Worm (Caenorhabditis elegans) whole organism, L2 larva: ENCODE data around the gene F35E12.2.

Experiments
- F13H6.1 ChIP-seq: sonication (generic microtip); optimal IDR thresholded peaks from 2 replicates; lab custom pipeline; 2016; ENCODE audit warnings: missing genetic modification characterization, missing compliant biosample characterization
- R02D3.7 ChIP-seq: fragments of 150-350 bp; optimal IDR thresholded peaks from 2 replicates; lab custom pipeline; 2014; ENCODE audit warnings: missing biosample characterization, missing genetic modification characterization
- alr-1 ChIP-seq: fragments of 150-350 bp; optimal IDR thresholded peaks from 2 replicates; lab custom pipeline; 2014; ENCODE audit warnings: missing biosample characterization, missing genetic modification characterization
- aly-2 ChIP-seq: fragments of 150-350 bp; optimal IDR thresholded peaks from 2 replicates; lab custom pipeline; 2014; ENCODE audit warnings: missing biosample characterization, missing genetic modification characterization
- blmp-1 ChIP-seq: sonication (generic microtip); optimal IDR thresholded peaks from 2 replicates; lab custom pipeline; 2017; ENCODE audit warnings: missing genetic modification characterization, mild to moderate bottlenecking, missing compliant biosample characterization, antibody characterized with exemption, moderate library complexity; ENCODE audit not compliant: insufficient read depth
- crh-2 ChIP-seq: sonication (generic microtip); optimal IDR thresholded peaks from 2 replicates; lab custom pipeline; 2017; ENCODE audit warnings: missing biosample characterization, missing genetic modification characterization
- dmd-4 ChIP-seq: sonication (generic microtip); optimal IDR thresholded peaks from 2 replicates; lab custom pipeline; 2017; ENCODE audit warnings: missing biosample characterization, missing genetic modification characterization
- elt-1 ChIP-seq: fragments of 150-350 bp; optimal IDR thresholded peaks from 2 replicates; lab custom pipeline; 2014; ENCODE audit warnings: missing biosample characterization, missing genetic modification characterization
- elt-3 ChIP-seq: sonication (generic microtip); optimal IDR thresholded peaks from 2 replicates; lab custom pipeline; 2017; ENCODE audit warnings: missing biosample characterization, missing genetic modification characterization
- fos-1 ChIP-seq: fragments of 150-350 bp; optimal IDR thresholded peaks from 2 replicates; lab custom pipeline; 2014; ENCODE audit warnings: missing biosample characterization, missing genetic modification characterization
- gmeb-1 ChIP-seq: fragments of 150-350 bp; optimal IDR thresholded peaks from 2 replicates; lab custom pipeline; 2014; ENCODE audit warnings: missing biosample characterization, missing genetic modification characterization
- lin-11 ChIP-seq: fragments of 150-350 bp; sonication (generic microtip); optimal IDR thresholded peaks from 2 replicates; lab custom pipeline; 2014; ENCODE audit warnings: missing biosample characterization, missing genetic modification characterization, inconsistent platforms, mixed read lengths
- lin-13 ChIP-seq: fragments of 150-350 bp; optimal IDR thresholded peaks from 2 replicates; lab custom pipeline; 2014; ENCODE audit warnings: missing biosample characterization, missing genetic modification reagents, missing genetic modification characterization
- lin-39 ChIP-seq: fragments of 150-350 bp; optimal IDR thresholded peaks from 2 replicates; lab custom pipeline; 2014; ENCODE audit warnings: missing biosample characterization, missing genetic modification reagents, missing genetic modification characterization
- lsy-2 ChIP-seq, 2 experiments: fragments of 150-350 bp in 1 of 2; sonication (generic microtip) in 1 of 2; optimal IDR thresholded peaks; 2 replicates each; lab custom pipeline; 2014 to 2017; ENCODE audit warnings: missing biosample characterization in 2 of 2, missing genetic modification characterization in 2 of 2
- mab-5 ChIP-seq: fragments of 150-350 bp; optimal IDR thresholded peaks from 2 replicates; lab custom pipeline; 2014; ENCODE audit warnings: missing biosample characterization, missing genetic modification characterization
- mbf-1 ChIP-seq: sonication (generic microtip); optimal IDR thresholded peaks from 2 replicates; lab custom pipeline; 2017; ENCODE audit warnings: missing biosample characterization, missing genetic modification characterization
- mdl-1 ChIP-seq, 2 experiments: fragments of 150-350 bp in 1 of 2; sonication (generic microtip) in 1 of 2; optimal IDR thresholded peaks; 2 replicates each; lab custom pipeline; 2017; ENCODE audit warnings: missing biosample characterization in 2 of 2, missing genetic modification characterization in 2 of 2
- nhr-12 ChIP-seq: fragments of 150-350 bp; optimal IDR thresholded peaks from 2 replicates; lab custom pipeline; 2014; ENCODE audit warnings: missing biosample characterization, missing genetic modification characterization
- nhr-129 ChIP-seq: fragments of 150-350 bp; optimal IDR thresholded peaks from 2 replicates; lab custom pipeline; 2014; ENCODE audit warnings: missing biosample characterization, missing genetic modification characterization
- nhr-21 ChIP-seq: fragments of 150-350 bp; optimal IDR thresholded peaks from 2 replicates; lab custom pipeline; 2014; ENCODE audit warnings: missing biosample characterization, missing genetic modification characterization
- nhr-25 ChIP-seq: fragments of 150-350 bp; sonication (generic microtip); optimal IDR thresholded peaks from 3 replicates; lab custom pipeline; 2014; ENCODE audit warnings: missing biosample characterization, missing genetic modification characterization
- nhr-6 ChIP-seq: fragments of 150-350 bp; optimal IDR thresholded peaks from 2 replicates; lab custom pipeline; 2014; ENCODE audit warnings: missing biosample characterization, missing genetic modification characterization
- peb-1 ChIP-seq: fragments of 150-350 bp; optimal IDR thresholded peaks from 2 replicates; lab custom pipeline; 2014; ENCODE audit warnings: missing biosample characterization, missing genetic modification characterization
- snpc-4 ChIP-seq: fragments of 150-350 bp; optimal IDR thresholded peaks from 2 replicates; lab custom pipeline; 2014; ENCODE audit warnings: missing biosample characterization, missing genetic modification characterization
- unc-39 ChIP-seq: fragments of 150-350 bp; optimal IDR thresholded peaks from 2 replicates; lab custom pipeline; 2014; ENCODE audit warnings: missing biosample characterization, missing genetic modification characterization
- unc-62 ChIP-seq: fragments of 150-350 bp; optimal IDR thresholded peaks from 2 replicates; lab custom pipeline; 2014; ENCODE audit warnings: missing biosample characterization, missing genetic modification reagents, missing genetic modification characterization
- zag-1 ChIP-seq: fragments of 150-350 bp; optimal IDR thresholded peaks from 2 replicates; lab custom pipeline; 2014; ENCODE audit warnings: missing biosample characterization, missing genetic modification characterization
- ztf-11 ChIP-seq: sonication (generic microtip); optimal IDR thresholded peaks from 2 replicates; lab custom pipeline; 2017; ENCODE audit warnings: missing biosample characterization, missing genetic modification characterization
- ztf-4 ChIP-seq: fragments of 150-350 bp; optimal IDR thresholded peaks from 2 replicates; lab custom pipeline; 2014; ENCODE audit warnings: missing biosample characterization, missing genetic modification characterization

The F35E12.2 gene

DNA sequence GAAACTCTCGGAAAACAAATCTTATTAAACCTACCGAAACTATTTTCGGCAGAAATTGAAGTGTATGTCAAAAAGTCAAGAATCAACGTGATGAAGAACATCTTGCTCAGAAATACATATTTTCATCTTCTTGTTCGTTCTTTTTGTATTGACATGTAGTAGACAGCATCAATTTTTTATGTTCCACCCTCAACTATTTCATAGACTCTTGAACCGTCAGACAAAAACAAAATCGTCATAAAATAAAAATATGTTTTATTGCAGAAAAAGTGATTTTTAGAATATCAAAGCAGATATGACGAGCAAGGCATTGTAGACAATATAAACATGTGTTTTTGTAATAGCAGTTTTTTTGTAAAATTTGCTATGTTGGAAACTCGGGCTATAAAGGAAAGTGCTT, at the start of gene F35E12.2:
TSS of gene F35E12.2 (minus strand) at position 101 of the 400 bp plus-strand sequence.
- TF ChIP-seq elt-1 (no peak), elt-3 (tag; lab: Kevin White, UChicago) (no peak), nhr-6 (tag; lab: Kevin White, UChicago) (no peak), blmp-1 (tag; lab: Kevin White, UChicago) (no peak), R02D3.7 (no peak), ztf-11 (tag; lab: Kevin White, UChicago) (no peak), crh-2 (tag; lab: Kevin White, UChicago) (no peak), nhr-25 (tag; lab: Kevin White, UChicago) (no peak), lsy-2 (tag; optimal IDR thresholded peaks at IDR 0.05; lab: Kevin White, UChicago) (no peak), zag-1 (tag; lab: Kevin White, UChicago) (no peak), F13H6.1 (tag; lab: Kevin White, UChicago) (no peak), fos-1 (tag; lab: Kevin White, UChicago) (no peak), lin-39 (tag; lab: Kevin White, UChicago) (no peak), aly-2 (tag; lab: Kevin White, UChicago) (no peak), mab-5 (tag; lab: Kevin White, UChicago) (no peak), unc-39 (tag; lab: Kevin White, UChicago) (no peak), unc-62 (GFP tag; lab: Kevin White, UChicago) (no peak)

DNA sequence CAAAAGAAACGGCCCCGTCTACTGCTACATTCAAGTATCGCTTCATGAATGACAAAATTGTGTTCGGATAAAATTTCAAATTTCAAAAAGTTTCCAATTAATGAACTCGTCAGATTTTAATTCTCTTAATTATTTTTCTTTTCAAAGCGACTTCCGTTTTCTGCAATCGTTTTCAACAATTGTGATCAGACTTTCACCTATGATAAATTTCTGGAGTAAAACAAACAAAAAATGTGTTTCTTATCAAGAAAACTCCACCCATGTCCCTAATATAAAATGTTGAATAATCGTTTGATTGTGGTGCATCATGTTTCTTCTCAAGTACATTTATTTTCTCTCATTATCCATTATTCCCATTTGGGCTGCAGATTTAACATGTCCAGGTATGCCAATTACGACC, 46.5 kb upstream of the F35E12.2 start, which contains the start of gene F20G2.5:
TSS of gene F20G2.5 (plus strand) at position 301 of the 400 bp plus-strand sequence.
- TF ChIP-seq nhr-6 (tag; lab: Kevin White, UChicago) (no peak), fos-1 (tag; lab: Kevin White, UChicago) (peak; percentile 74)
- TF ChIP-seq, all 48 proteins: peak for 1

DNA sequence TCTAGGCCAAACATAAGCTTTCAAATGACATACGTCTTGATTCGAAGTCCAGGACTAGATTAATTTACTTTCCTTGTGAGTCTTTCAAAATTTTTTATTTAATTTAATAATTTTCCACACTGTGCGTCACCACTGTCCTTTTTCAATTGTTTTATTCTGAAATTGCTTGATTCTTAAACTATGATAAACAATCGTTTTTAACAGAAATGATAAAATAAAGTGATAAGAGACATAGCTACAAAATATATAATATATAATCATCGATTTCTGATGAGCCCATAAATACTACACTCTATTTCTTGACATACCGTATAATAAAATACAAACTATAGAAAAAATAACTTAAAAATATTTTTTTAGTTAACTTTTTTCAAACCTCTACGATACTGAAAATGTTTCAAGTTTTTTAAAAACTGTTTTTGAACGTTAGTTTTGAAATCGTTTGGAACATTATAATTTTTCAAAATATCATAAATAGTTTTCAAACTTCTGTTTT, 44.3 kb upstream of the F35E12.2 start, which contains the start of gene nas-24:
TSS of gene nas-24 (plus strand) at position 446 of the 496 bp plus-strand sequence.
- TF ChIP-seq nhr-6 (tag; lab: Kevin White, UChicago) (no peak), fos-1 (tag; lab: Kevin White, UChicago) (peak; percentile 78)

DNA sequence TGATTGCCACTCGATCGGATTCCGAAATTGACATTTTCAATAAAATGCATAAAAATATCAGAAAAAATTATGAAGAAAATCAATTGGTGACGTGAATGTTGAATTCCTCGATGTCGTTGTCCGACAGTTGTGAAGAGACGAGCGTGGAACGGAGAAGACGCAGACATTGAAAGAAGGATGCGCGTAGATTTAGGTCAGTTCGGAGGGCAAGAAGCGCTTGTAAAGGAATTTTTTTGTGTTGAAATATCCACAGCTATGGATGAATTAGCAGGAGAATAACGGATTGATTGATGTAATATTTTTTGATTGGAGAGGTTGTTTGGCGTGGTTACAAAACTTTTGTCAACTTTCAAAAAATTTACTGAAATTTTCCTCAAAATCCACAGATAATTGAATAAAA, 43.7 kb upstream of the F35E12.2 start, which contains the start of gene F20G2.3:
TSS of gene F20G2.3 (minus strand) at position 101 of the 400 bp plus-strand sequence.
- no peak for TF ChIP-seq peb-1 (tag; lab: Kevin White, UChicago)
- no peak for TF ChIP-seq dmd-4 (tag; lab: Kevin White, UChicago)
- no peak for TF ChIP-seq alr-1 (tag; lab: Kevin White, UChicago)
- no peak for TF ChIP-seq mdl-1 (tag; optimal IDR thresholded peaks at IDR 0.05; lab: Kevin White, UChicago)
- no peak for TF ChIP-seq nhr-12 (tag; lab: Kevin White, UChicago)
- no peak for TF ChIP-seq mbf-1
- TF ChIP-seq nhr-25 (tag; lab: Kevin White, UChicago) = no peak
- TF ChIP-seq nhr-21 (tag; lab: Kevin White, UChicago) = no peak
- no peak for TF ChIP-seq ztf-4 (tag; lab: Kevin White, UChicago)
- no peak for TF ChIP-seq gmeb-1
- no peak for TF ChIP-seq snpc-4 (tag; lab: Kevin White, UChicago)
- TF ChIP-seq lin-13 = no peak

DNA sequence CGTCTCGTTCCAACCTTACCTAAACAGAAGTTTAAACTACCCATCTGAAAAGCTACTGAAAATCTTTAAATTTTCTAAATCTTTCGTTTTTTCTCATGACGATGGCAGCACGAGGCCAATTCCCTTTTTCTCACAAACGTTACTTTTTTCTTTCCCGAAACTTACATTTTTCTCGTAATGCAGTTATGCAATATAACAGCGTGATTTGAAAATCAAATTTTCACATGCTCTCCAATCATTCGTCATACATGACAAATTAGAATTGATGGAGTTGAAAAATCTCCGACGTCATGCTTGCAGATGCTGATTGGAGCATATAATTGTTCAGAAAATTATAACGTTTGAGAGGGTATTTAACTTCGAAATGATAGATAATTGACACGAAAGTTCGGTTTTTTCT, 39.0 kb upstream of the F35E12.2 start:
- TF ChIP-seq lin-11 (tag; lab: Kevin White, UChicago) = no peak
- peak; percentile 11 for TF ChIP-seq nhr-21 (tag; lab: Kevin White, UChicago)
- peak in 1 of 2 experiments; percentile 11 for TF ChIP-seq lsy-2 (tag; optimal IDR thresholded peaks at IDR 0.05; lab: Kevin White, UChicago)

DNA sequence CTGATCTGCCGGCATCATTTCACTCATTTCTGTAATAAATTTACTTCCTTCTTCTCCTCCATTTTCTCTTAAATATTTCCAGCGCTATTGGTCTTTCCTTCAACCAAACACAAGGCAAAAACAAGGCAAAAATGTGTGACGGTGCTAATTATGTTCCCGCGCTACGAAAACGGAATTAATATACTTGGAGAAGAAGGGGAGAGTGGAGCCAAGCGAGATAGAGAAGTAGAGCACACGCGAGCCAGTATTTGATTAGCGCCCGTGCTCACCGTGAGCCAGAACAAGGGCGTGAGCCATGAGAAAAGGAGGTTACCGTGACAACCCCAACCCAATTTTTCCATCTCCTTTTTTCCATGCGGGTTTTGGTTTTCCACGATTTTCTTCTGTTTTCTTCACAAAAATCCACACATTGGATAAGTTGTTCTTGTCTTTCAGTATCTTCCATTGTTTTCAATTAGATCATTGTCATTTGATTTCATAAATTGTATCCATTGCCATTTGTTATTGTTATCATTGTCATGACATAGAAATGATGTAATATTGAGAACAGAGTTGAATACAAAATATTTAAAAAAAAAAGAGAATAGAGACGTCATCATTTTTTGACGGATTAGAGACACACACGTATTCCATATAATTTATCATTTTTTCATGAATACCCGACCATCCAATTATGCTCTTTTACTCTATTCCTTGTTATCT, 37.9 kb upstream of the F35E12.2 start, which contains the start of gene F20G2.6:
TSS of gene F20G2.6 (plus strand) at position 652 of the 702 bp plus-strand sequence.
- TF ChIP-seq lin-11 (tag; lab: Kevin White, UChicago) (peak; percentile 33), nhr-129 (tag; lab: Kevin White, UChicago) (no peak)
